Fruit fly (Drosophila melanogaster) whole organism, pupa: ENCODE measurements around the gene CG5160.

ENCODE experiments used
- CG10348 ChIP-seq: fragments of 200-800 bp; sonication (Bioruptor generic); IDR thresholded peaks from 2 replicates; pipeline ENCODE4 v1.3.6; 2022; ENCODE audit warnings: missing biosample characterization, missing genetic modification characterization
- CG12605 ChIP-seq: fragments of 200-800 bp; sonication (Bioruptor generic); IDR thresholded peaks from 2 replicates; pipeline ENCODE4 v1.3.6; 2022; ENCODE audit warnings: missing biosample characterization, missing genetic modification characterization
- CG13204 ChIP-seq: fragments of 200-800 bp; sonication (Bioruptor generic); optimal IDR thresholded peaks from 2 replicates; lab custom pipeline; 2018; ENCODE audit warnings: missing biosample characterization, mild to moderate bottlenecking, missing genetic modification characterization, moderate library complexity
- CG14655 ChIP-seq: fragments of 200-800 bp; sonication (Bioruptor generic); optimal IDR thresholded peaks from 3 replicates; lab custom pipeline; 2017; ENCODE audit warnings: mild to moderate bottlenecking, missing biosample characterization, missing genetic modification reagents, missing genetic modification characterization
- CG15710 ChIP-seq: fragments of 200-800 bp; sonication (Bioruptor generic); optimal IDR thresholded peaks from 2 replicates; lab custom pipeline; 2018; ENCODE audit warnings: missing biosample characterization, mild to moderate bottlenecking, missing genetic modification characterization, moderate library complexity
- CG17806 ChIP-seq: fragments of 200-800 bp; sonication (Bioruptor generic); optimal IDR thresholded peaks from 2 replicates; lab custom pipeline; 2018; ENCODE audit warnings: missing biosample characterization, mild to moderate bottlenecking, missing genetic modification characterization, moderate library complexity
- CG32121 ChIP-seq: fragments of 200-800 bp; sonication (Bioruptor generic); IDR thresholded peaks from 2 replicates; pipeline ENCODE4 v1.3.6; 2022; ENCODE audit warnings: missing biosample characterization, missing genetic modification characterization
- CG34367 ChIP-seq: fragments of 200-800 bp; sonication (Bioruptor generic); optimal IDR thresholded peaks from 2 replicates; lab custom pipeline; 2018; ENCODE audit warnings: missing biosample characterization, mild to moderate bottlenecking, missing genetic modification characterization
- CG4496 ChIP-seq: fragments of 200-800 bp; sonication (Bioruptor generic); IDR thresholded peaks from 3 replicates; pipeline ENCODE4 v1.3.6; 2022; ENCODE audit warnings: missing biosample characterization, missing genetic modification characterization
- CG8159 ChIP-seq: fragments of 200-800 bp; sonication (Bioruptor generic); optimal IDR thresholded peaks from 3 replicates; lab custom pipeline; 2018; ENCODE audit warnings: missing biosample characterization, mild to moderate bottlenecking, missing genetic modification characterization, moderate library complexity
- CG8301 ChIP-seq: fragments of 200-800 bp; sonication (Bioruptor generic); optimal IDR thresholded peaks from 2 replicates; lab custom pipeline; 2018; ENCODE audit warnings: missing biosample characterization, mild to moderate bottlenecking, missing genetic modification characterization
- CG9948 ChIP-seq: fragments of 200-800 bp; sonication (Bioruptor generic); optimal IDR thresholded peaks from 2 replicates; lab custom pipeline; 2018; ENCODE audit warnings: missing biosample characterization, mild to moderate bottlenecking, missing genetic modification characterization, moderate library complexity
- D1 ChIP-seq: fragments of 200-800 bp; sonication (Bioruptor generic); optimal IDR thresholded peaks from 2 replicates; lab custom pipeline; 2018; ENCODE audit warnings: missing biosample characterization, mild to moderate bottlenecking, missing genetic modification characterization, moderate library complexity
- EcR ChIP-seq: fragments of 200-800 bp; sonication (Bioruptor generic); optimal IDR thresholded peaks from 3 replicates; lab custom pipeline; 2019; ENCODE audit warnings: missing biosample characterization, missing genetic modification characterization, mild to moderate bottlenecking, moderate library complexity, missing genetic modification reagents
- Ets98B ChIP-seq: fragments of 200-800 bp; sonication (Bioruptor generic); IDR thresholded peaks from 2 replicates; pipeline ENCODE4 v1.3.6; 2022; ENCODE audit warnings: missing biosample characterization, missing genetic modification characterization
- Pif1A ChIP-seq: fragments of 200-800 bp; sonication (Bioruptor generic); optimal IDR thresholded peaks from 3 replicates; lab custom pipeline; 2016; ENCODE audit warnings: missing biosample characterization, missing genetic modification characterization
- Pif1B ChIP-seq: fragments of 200-800 bp; sonication (Bioruptor generic); optimal IDR thresholded peaks from 3 replicates; lab custom pipeline; 2016; ENCODE audit warnings: missing biosample characterization, missing genetic modification characterization
- Snoo ChIP-seq: fragments of 200-800 bp; sonication (Bioruptor generic); optimal IDR thresholded peaks from 3 replicates; lab custom pipeline; 2017; ENCODE audit warnings: missing biosample characterization, mild to moderate bottlenecking, missing genetic modification characterization, inconsistent platforms
- fd96Ca ChIP-seq: fragments of 200-800 bp; sonication (Bioruptor generic); IDR thresholded peaks from 3 replicates; pipeline ENCODE4 v1.3.6; 2022; ENCODE audit warnings: missing biosample characterization, missing genetic modification characterization
- gl ChIP-seq: fragments of 200-800 bp; sonication (Bioruptor generic); optimal IDR thresholded peaks from 2 replicates; lab custom pipeline; 2018; ENCODE audit warnings: missing biosample characterization, mild to moderate bottlenecking, missing genetic modification characterization
- rn ChIP-seq: fragments of 200-800 bp; sonication (Bioruptor generic); IDR thresholded peaks from 2 replicates; pipeline ENCODE4 v1.3.6; 2022; ENCODE audit warnings: missing biosample characterization, missing genetic modification characterization

CG5160 gene

DNA sequence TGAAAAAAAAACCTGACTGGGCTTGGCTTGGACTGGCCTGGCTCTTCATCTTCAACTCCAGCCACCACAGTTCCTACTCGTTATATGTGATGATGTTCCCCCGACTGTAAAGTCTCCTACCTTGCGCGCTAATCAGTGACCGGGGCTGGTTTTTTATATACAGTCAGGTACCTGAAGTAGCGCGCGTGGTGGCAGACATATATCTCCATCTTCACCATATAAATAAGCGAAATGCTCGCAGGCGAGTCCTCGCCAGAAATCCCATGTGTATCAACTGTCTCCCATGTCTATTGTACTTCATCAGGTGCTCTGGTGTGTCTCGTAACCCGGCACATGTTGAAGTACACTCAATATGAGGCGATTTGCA, 27.1 kb upstream of the CG5160 start:
- TF ChIP-seq CG34367 (tag; lab: Kevin White, UChicago) (no peak), EcR (peak; percentile 19)
- TF ChIP-seq, all 21 proteins: peak for 1

DNA sequence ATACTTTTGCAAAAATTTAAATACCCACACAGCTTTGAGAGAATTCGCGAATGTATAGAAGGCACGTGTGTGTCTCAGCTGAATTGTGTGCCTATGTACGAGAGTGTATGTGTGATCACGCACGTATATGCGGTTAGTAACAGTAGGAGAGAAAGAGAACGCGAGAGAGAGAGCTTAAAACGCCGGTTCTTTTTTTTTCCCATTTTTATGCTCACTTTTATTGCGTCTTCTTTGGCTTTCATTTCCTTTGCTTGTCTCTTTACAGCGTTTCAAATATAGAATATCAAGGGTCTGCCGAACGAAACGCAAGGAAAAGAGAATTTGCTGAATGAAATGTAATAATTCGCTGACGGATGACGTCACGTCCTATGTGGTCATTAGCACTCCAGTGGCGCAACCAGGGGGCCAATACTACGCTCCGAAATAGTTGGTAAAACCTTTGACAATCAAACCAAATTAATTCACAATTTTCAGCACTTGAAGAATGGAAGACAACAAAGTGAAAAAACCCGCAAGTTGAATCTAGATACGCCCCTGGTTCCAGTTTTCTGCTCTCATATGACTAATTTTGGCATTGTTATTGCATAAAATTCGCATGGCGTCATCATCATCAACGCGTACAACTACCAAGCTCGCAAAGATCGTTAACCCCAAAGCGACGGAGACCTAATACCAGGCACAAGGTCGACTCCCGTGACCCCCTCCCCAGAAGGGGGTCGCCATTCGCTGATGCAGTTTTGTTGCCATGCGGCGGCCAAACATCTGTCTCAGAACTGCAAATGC, 26.5 kb upstream of the CG5160 start:
- TF ChIP-seq Snoo (tag; lab: Kevin White, UChicago) (peak; percentile 77), CG14655 (GFP tag; lab: Kevin White, UChicago) (peak; percentile 62), CG10348 (GFP tag; lab: Robert Waterston, UW) (no peak), CG4496 (GFP tag; lab: Robert Waterston, UW) (peak; percentile 92; the same call in 2 of the 3 replicates), fd96Ca (GFP tag; lab: Robert Waterston, UW) (peak; percentile 90), CG8159 (peak; percentile 61), CG13204 (no peak), gl (tag; lab: Kevin White, UChicago) (no peak), CG17806 (peak; percentile 54), Pif1B (GFP tag; lab: Kevin White, UChicago) (peak; percentile 52), Pif1A (GFP tag; lab: Kevin White, UChicago) (peak; percentile 72), CG32121 (peak; percentile 86), CG8301 (peak; percentile 60), EcR (peak; percentile 94), CG12605 (peak; percentile 77), CG34367 (tag; lab: Kevin White, UChicago) (peak; percentile 47), CG9948 (tag; lab: Kevin White, UChicago) (peak; percentile 43), rn (peak; percentile 64), CG15710 (tag; lab: Kevin White, UChicago) (peak; percentile 39), Ets98B (GFP tag; lab: Robert Waterston, UW) (peak; percentile 87), D1 (tag; lab: Kevin White, UChicago) (no peak)

DNA sequence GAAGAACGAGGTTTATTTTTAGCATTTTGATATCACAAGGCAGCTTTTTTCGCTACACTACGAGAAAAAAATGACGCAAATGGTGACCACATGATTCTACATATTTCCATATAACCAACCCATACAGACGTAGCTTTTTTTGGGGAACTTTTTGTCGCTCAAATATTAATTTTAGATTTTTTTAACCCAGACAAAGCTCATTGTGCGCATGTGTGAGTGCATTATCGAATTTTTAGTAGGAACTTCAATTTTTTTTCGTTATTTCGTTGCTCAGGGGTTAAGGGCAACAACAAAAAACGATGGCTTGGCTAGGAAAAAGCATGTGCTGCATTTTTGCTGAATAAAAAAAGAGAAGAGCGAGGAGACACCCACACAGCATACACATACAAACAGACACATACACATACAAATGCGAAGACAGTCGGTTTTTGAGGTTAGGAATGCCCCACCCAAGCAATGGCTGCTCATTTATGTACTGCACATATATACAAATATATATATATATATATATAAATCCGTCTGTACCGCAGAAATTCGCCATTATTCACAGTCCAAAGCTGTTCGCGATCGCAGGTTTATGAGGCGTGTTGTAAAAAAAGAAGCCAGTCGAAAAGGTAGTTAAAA, 25.8 kb upstream of the CG5160 start:
- TF ChIP-seq CG9948 (tag; lab: Kevin White, UChicago), result peak; percentile 65
- peak; percentile 41 for TF ChIP-seq CG15710 (tag; lab: Kevin White, UChicago)
- peak; percentile 75 for TF ChIP-seq fd96Ca (GFP tag; lab: Robert Waterston, UW)
- peak; percentile 52 for TF ChIP-seq Pif1A (GFP tag; lab: Kevin White, UChicago)
- TF ChIP-seq CG34367 (tag; lab: Kevin White, UChicago), result peak; percentile 55
- peak; percentile 64 for TF ChIP-seq CG14655 (GFP tag; lab: Kevin White, UChicago)
- TF ChIP-seq Snoo (tag; lab: Kevin White, UChicago), result no peak
- no peak for TF ChIP-seq CG10348 (GFP tag; lab: Robert Waterston, UW)
- no peak for TF ChIP-seq gl (tag; lab: Kevin White, UChicago)
- peak; percentile 59 for TF ChIP-seq CG8301
- no peak for TF ChIP-seq D1 (tag; lab: Kevin White, UChicago)
- TF ChIP-seq rn, result peak; percentile 28; the same call in 1 of the 2 replicates
- TF ChIP-seq CG8159, result peak; percentile 63
- TF ChIP-seq CG4496 (GFP tag; lab: Robert Waterston, UW), result 0 out of 3 replicates have a peak, but pooled peaks have one; percentile 64
- TF ChIP-seq CG13204, result no peak
- TF ChIP-seq Ets98B (GFP tag; lab: Robert Waterston, UW), result no peak
- TF ChIP-seq CG17806, result peak; percentile 59
- no peak for TF ChIP-seq EcR
- TF ChIP-seq CG32121, result peak; percentile 33; the same call in 1 of the 2 replicates
- TF ChIP-seq CG12605, result no peak
- TF ChIP-seq Pif1B (GFP tag; lab: Kevin White, UChicago), result peak; percentile 53

DNA sequence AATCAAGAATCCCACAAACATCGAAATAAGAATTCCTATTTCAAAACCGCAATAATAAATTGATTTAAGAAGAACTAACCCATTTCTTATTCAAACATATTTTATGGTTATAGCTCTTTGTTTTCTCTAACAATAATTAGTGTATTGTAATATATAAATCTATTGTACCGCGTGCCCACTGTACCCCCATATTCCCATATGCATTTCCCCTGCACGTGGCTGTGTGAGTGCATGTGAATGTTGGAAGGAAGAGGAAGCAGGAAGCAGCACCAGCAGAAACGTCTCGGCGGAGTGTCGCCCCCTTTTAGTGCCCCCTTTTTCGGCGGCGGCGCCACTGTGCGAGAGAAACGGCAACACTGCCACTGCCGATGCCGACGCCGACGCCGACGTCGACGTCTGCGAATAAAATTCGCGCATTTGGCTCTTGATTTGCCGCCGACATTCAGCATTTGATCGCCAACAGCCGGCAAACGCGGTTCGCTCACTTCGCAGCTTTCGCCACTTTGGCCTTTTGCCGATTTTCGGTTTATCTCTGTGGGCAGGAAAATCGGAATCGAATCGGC, 24.9 kb upstream of the CG5160 start:
- TF ChIP-seq CG8159 (peak; percentile 75), CG34367 (tag; lab: Kevin White, UChicago) (peak; percentile 58), CG14655 (GFP tag; lab: Kevin White, UChicago) (peak; percentile 60), Snoo (tag; lab: Kevin White, UChicago) (peak; percentile 73), CG12605 (peak; percentile 75), EcR (peak; percentile 85), Pif1A (GFP tag; lab: Kevin White, UChicago) (peak; percentile 71), CG8301 (peak; percentile 73), CG9948 (tag; lab: Kevin White, UChicago) (peak; percentile 63), rn (peak; percentile 45; the same call in 1 of the 2 replicates), fd96Ca (GFP tag; lab: Robert Waterston, UW) (peak; percentile 86), CG4496 (GFP tag; lab: Robert Waterston, UW) (peak; percentile 91), Pif1B (GFP tag; lab: Kevin White, UChicago) (peak; percentile 60), CG17806 (peak; percentile 67), CG10348 (GFP tag; lab: Robert Waterston, UW) (0 out of 2 replicates have a peak, but pooled peaks have one; percentile 33), CG15710 (tag; lab: Kevin White, UChicago) (peak; percentile 84), Ets98B (GFP tag; lab: Robert Waterston, UW) (peak; percentile 92), D1 (tag; lab: Kevin White, UChicago) (peak; percentile 35), CG32121 (peak; percentile 86), CG13204 (peak; percentile 72), gl (tag; lab: Kevin White, UChicago) (peak; percentile 73)
